Worm (Caenorhabditis elegans) whole organism, early embryonic: ENCODE data around the gene K07C11.10.

Experiments used
- B0310.2 ChIP-seq: sonication (generic microtip); optimal IDR thresholded peaks from 2 replicates; lab custom pipeline; 2016; ENCODE audit warnings: mild to moderate bottlenecking, missing genetic modification characterization, missing compliant biosample characterization
- ama-1 ChIP-seq: fragments of 150-350 bp; optimal IDR thresholded peaks from 2 replicates; lab custom pipeline; 2014
- flt-1 ChIP-seq: fragments of 200-800 bp; sonication (Bioruptor generic); IDR thresholded peaks from 2 replicates; pipeline ENCODE4 v1.3.6; 2022; ENCODE audit warnings: missing genetic modification characterization, missing compliant biosample characterization
- hmg-4 ChIP-seq: fragments of 200-800 bp; sonication (Bioruptor generic); optimal IDR thresholded peaks from 2 replicates; lab custom pipeline; 2018; ENCODE audit warnings: mild to moderate bottlenecking, missing genetic modification characterization, missing compliant biosample characterization
- hnd-1 ChIP-seq: sonication (generic microtip); optimal IDR thresholded peaks from 2 replicates; lab custom pipeline; 2016; ENCODE audit warnings: missing genetic modification characterization, missing compliant biosample characterization

DNA sequence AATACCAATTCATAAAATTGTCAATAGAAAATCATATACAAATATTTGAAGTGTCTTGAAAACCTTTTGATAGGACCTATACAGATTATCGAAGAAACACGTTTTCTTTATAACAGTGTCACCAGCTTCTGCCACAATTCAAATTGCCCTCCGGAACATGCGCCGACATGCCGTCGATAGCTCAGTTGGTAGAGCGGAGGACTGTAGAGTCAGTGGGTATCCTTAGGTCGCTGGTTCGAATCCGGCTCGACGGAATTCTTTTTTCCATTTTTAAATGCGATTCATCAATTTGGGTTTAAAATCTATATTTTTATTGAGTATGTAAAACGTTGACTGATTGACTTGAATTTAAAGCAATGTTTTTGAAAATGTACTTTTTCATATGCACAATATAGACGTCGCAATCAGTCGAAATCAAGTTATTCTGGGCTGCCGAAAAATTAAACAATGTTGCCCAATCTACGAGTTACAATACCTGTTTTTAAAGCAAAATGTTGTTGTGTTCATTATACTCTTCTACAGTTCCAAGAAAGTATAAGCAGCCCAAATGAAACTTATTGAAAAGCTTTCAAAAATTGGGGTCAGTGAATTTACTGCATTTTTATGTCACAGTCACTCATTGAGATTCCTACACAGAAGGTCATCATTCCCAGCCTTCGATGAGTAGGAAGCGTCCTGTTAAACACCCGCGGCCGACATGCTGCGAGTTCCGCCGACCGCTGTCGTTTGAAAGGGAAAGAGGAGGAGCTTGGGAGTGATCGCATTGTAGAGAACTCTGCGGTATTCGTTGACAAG lies 20.8 kb upstream of the K07C11.10 start:
- TF ChIP-seq ama-1 (lab: Kevin White, UChicago) (peak; percentile 48), flt-1 (GFP tag; lab: Robert Waterston, UW) (no peak), hnd-1 (tag; lab: Kevin White, UChicago) (no peak), B0310.2 (tag; lab: Kevin White, UChicago) (no peak), hmg-4 (GFP tag; lab: Kevin White, UChicago) (no peak)
